Worm (Caenorhabditis elegans) whole organism, L2 larva: ENCODE measurements around the gene K01A6.4.

Source experiments
- C34F6.9 ChIP-seq: fragments of 150-350 bp; optimal IDR thresholded peaks from 2 replicates; lab custom pipeline; 2014; ENCODE audit warnings: missing biosample characterization, missing genetic modification characterization
- F13H6.1 ChIP-seq: sonication (generic microtip); optimal IDR thresholded peaks from 2 replicates; lab custom pipeline; 2016; ENCODE audit warnings: missing genetic modification characterization, missing compliant biosample characterization
- R02D3.7 ChIP-seq: fragments of 150-350 bp; optimal IDR thresholded peaks from 2 replicates; lab custom pipeline; 2014; ENCODE audit warnings: missing biosample characterization, missing genetic modification characterization
- Y55F3AM.14 ChIP-seq: fragments of 200-800 bp; sonication (Bioruptor generic); optimal IDR thresholded peaks from 2 replicates; lab custom pipeline; 2018; ENCODE audit warnings: mild to moderate bottlenecking, missing genetic modification characterization, missing compliant biosample characterization
- alr-1 ChIP-seq: fragments of 150-350 bp; optimal IDR thresholded peaks from 2 replicates; lab custom pipeline; 2014; ENCODE audit warnings: missing biosample characterization, missing genetic modification characterization
- aly-2 ChIP-seq: fragments of 150-350 bp; optimal IDR thresholded peaks from 2 replicates; lab custom pipeline; 2014; ENCODE audit warnings: missing biosample characterization, missing genetic modification characterization
- ama-1 ChIP-seq: fragments of 150-350 bp; optimal IDR thresholded peaks from 2 replicates; lab custom pipeline; 2018; ENCODE audit warnings: inconsistent platforms
- ceh-82 ChIP-seq: fragments of 150-350 bp; optimal IDR thresholded peaks from 2 replicates; lab custom pipeline; 2014; ENCODE audit warnings: missing biosample characterization, missing genetic modification characterization
- crh-2 ChIP-seq: sonication (generic microtip); optimal IDR thresholded peaks from 2 replicates; lab custom pipeline; 2017; ENCODE audit warnings: missing biosample characterization, missing genetic modification characterization
- dmd-4 ChIP-seq: sonication (generic microtip); optimal IDR thresholded peaks from 2 replicates; lab custom pipeline; 2017; ENCODE audit warnings: missing biosample characterization, missing genetic modification characterization
- egl-27 ChIP-seq: sonication (generic microtip); optimal IDR thresholded peaks from 3 replicates; lab custom pipeline; 2017; ENCODE audit warnings: missing biosample characterization, missing genetic modification reagents, missing genetic modification characterization
- elt-1 ChIP-seq: fragments of 150-350 bp; optimal IDR thresholded peaks from 2 replicates; lab custom pipeline; 2014; ENCODE audit warnings: missing biosample characterization, missing genetic modification characterization
- fos-1 ChIP-seq: fragments of 150-350 bp; optimal IDR thresholded peaks from 2 replicates; lab custom pipeline; 2014; ENCODE audit warnings: missing biosample characterization, missing genetic modification characterization
- gmeb-1 ChIP-seq: fragments of 150-350 bp; optimal IDR thresholded peaks from 2 replicates; lab custom pipeline; 2014; ENCODE audit warnings: missing biosample characterization, missing genetic modification characterization
- lin-11 ChIP-seq: fragments of 150-350 bp; sonication (generic microtip); optimal IDR thresholded peaks from 2 replicates; lab custom pipeline; 2014; ENCODE audit warnings: missing biosample characterization, missing genetic modification characterization, inconsistent platforms, mixed read lengths
- lin-13 ChIP-seq: fragments of 150-350 bp; optimal IDR thresholded peaks from 2 replicates; lab custom pipeline; 2014; ENCODE audit warnings: missing biosample characterization, missing genetic modification reagents, missing genetic modification characterization
- lin-39 ChIP-seq: fragments of 150-350 bp; optimal IDR thresholded peaks from 2 replicates; lab custom pipeline; 2014; ENCODE audit warnings: missing biosample characterization, missing genetic modification reagents, missing genetic modification characterization
- mab-5 ChIP-seq: fragments of 150-350 bp; optimal IDR thresholded peaks from 2 replicates; lab custom pipeline; 2014; ENCODE audit warnings: missing biosample characterization, missing genetic modification characterization
- mbf-1 ChIP-seq: sonication (generic microtip); optimal IDR thresholded peaks from 2 replicates; lab custom pipeline; 2017; ENCODE audit warnings: missing biosample characterization, missing genetic modification characterization
- mdl-1 ChIP-seq, 2 experiments: fragments of 150-350 bp in 1 of 2; sonication (generic microtip) in 1 of 2; optimal IDR thresholded peaks; 2 replicates each; lab custom pipeline; 2017; ENCODE audit warnings: missing biosample characterization in 2 of 2, missing genetic modification characterization in 2 of 2
- nhr-10 ChIP-seq: sonication (generic microtip); optimal IDR thresholded peaks from 2 replicates; lab custom pipeline; 2017; ENCODE audit warnings: missing biosample characterization, missing genetic modification characterization
- nhr-11 ChIP-seq: fragments of 150-350 bp; optimal IDR thresholded peaks from 2 replicates; lab custom pipeline; 2014; ENCODE audit warnings: missing biosample characterization, missing genetic modification characterization
- nhr-12 ChIP-seq: fragments of 150-350 bp; optimal IDR thresholded peaks from 2 replicates; lab custom pipeline; 2014; ENCODE audit warnings: missing biosample characterization, missing genetic modification characterization
- nhr-129 ChIP-seq: fragments of 150-350 bp; optimal IDR thresholded peaks from 2 replicates; lab custom pipeline; 2014; ENCODE audit warnings: missing biosample characterization, missing genetic modification characterization
- nhr-21 ChIP-seq: fragments of 150-350 bp; optimal IDR thresholded peaks from 2 replicates; lab custom pipeline; 2014; ENCODE audit warnings: missing biosample characterization, missing genetic modification characterization
- nhr-23 ChIP-seq: fragments of 150-350 bp; optimal IDR thresholded peaks from 2 replicates; lab custom pipeline; 2014; ENCODE audit warnings: missing biosample characterization, missing genetic modification reagents, missing genetic modification characterization
- nhr-237 ChIP-seq: fragments of 150-350 bp; optimal IDR thresholded peaks from 2 replicates; lab custom pipeline; 2014; ENCODE audit warnings: missing biosample characterization, missing genetic modification characterization
- nhr-25 ChIP-seq: fragments of 150-350 bp; sonication (generic microtip); optimal IDR thresholded peaks from 3 replicates; lab custom pipeline; 2014; ENCODE audit warnings: missing biosample characterization, missing genetic modification characterization
- nhr-6 ChIP-seq: fragments of 150-350 bp; optimal IDR thresholded peaks from 2 replicates; lab custom pipeline; 2014; ENCODE audit warnings: missing biosample characterization, missing genetic modification characterization
- nhr-77 ChIP-seq: fragments of 150-350 bp; optimal IDR thresholded peaks from 2 replicates; lab custom pipeline; 2014; ENCODE audit warnings: missing biosample characterization, missing genetic modification characterization
- peb-1 ChIP-seq: fragments of 150-350 bp; optimal IDR thresholded peaks from 2 replicates; lab custom pipeline; 2014; ENCODE audit warnings: missing biosample characterization, missing genetic modification characterization
- sem-4 ChIP-seq: fragments of 150-350 bp; optimal IDR thresholded peaks from 2 replicates; lab custom pipeline; 2014; ENCODE audit warnings: missing biosample characterization, missing genetic modification reagents, missing genetic modification characterization
- skn-1 ChIP-seq: sonication (generic microtip); optimal IDR thresholded peaks from 2 replicates; lab custom pipeline; 2017; ENCODE audit warnings: missing biosample characterization, missing genetic modification characterization
- sma-9 ChIP-seq, 2 experiments: fragments of 150-350 bp in 1 of 2; sonication (generic microtip) in 1 of 2; optimal IDR thresholded peaks; 2 replicates each; lab custom pipeline; 2014 to 2016; ENCODE audit warnings: missing genetic modification characterization in 2 of 2, mild to moderate bottlenecking in 1 of 2, missing biosample characterization in 1 of 2, missing compliant biosample characterization in 1 of 2, missing genetic modification reagents in 1 of 2, moderate library complexity in 1 of 2
- snpc-4 ChIP-seq: fragments of 150-350 bp; optimal IDR thresholded peaks from 2 replicates; lab custom pipeline; 2014; ENCODE audit warnings: missing biosample characterization, missing genetic modification characterization
- unc-55 ChIP-seq: fragments of 150-350 bp; sonication (generic microtip); optimal IDR thresholded peaks from 3 replicates; lab custom pipeline; 2014; ENCODE audit warnings: missing biosample characterization, missing genetic modification reagents, missing genetic modification characterization
- unc-62 ChIP-seq: fragments of 150-350 bp; optimal IDR thresholded peaks from 2 replicates; lab custom pipeline; 2014; ENCODE audit warnings: missing biosample characterization, missing genetic modification reagents, missing genetic modification characterization
- zag-1 ChIP-seq: fragments of 150-350 bp; optimal IDR thresholded peaks from 2 replicates; lab custom pipeline; 2014; ENCODE audit warnings: missing biosample characterization, missing genetic modification characterization
- ztf-1 ChIP-seq: fragments of 200-800 bp; sonication (Bioruptor generic); conservative IDR thresholded peaks from 2 replicates; pipeline ENCODE4 v1.3.6; 2022; ENCODE audit warnings: missing genetic modification characterization, missing compliant biosample characterization
- ztf-4 ChIP-seq: fragments of 150-350 bp; optimal IDR thresholded peaks from 2 replicates; lab custom pipeline; 2014; ENCODE audit warnings: missing biosample characterization, missing genetic modification characterization

Gene K01A6.4

ce11 chrIV:11742406-11742805, 2.3 kb upstream of the K01A6.4 start, which contains the start of gene K01A6.5:
K01A6.5 (plus strand) TSS chrIV:11742706.
- TF ChIP-seq nhr-23 (no peak), snpc-4 (no peak), R02D3.7 (tag; lab: Kevin White, UChicago) (no peak), nhr-12 (no peak), elt-1 (tag; lab: Kevin White, UChicago) (no peak), lin-13 (GFP tag; lab: Kevin White, UChicago) (no peak), lin-11 (tag; lab: Kevin White, UChicago) (no peak), ztf-4 (no peak), nhr-21 (tag; lab: Kevin White, UChicago) (no peak), nhr-10 (tag; lab: Kevin White, UChicago) (no peak), skn-1 (tag; lab: Kevin White, UChicago) (no peak), ama-1 (no peak), zag-1 (tag; lab: Kevin White, UChicago) (no peak)

- TF ChIP-seq Y55F3AM.14 (no peak), R02D3.7 (tag; lab: Kevin White, UChicago) (no peak), egl-27 (tag; lab: Kevin White, UChicago) (no peak), fos-1 (no peak), alr-1 (no peak), ama-1 (no peak), snpc-4 (no peak), mab-5 (tag; lab: Kevin White, UChicago) (no peak), nhr-129 (tag; lab: Kevin White, UChicago) (no peak), lin-13 (GFP tag; lab: Kevin White, UChicago) (no peak), nhr-25 (tag; lab: Kevin White, UChicago) (no peak), ceh-82 (tag; lab: Kevin White, UChicago) (no peak), nhr-77 (no peak)
These were observed 1.9 kb downstream of the K01A6.4 start, which contains the start of gene K01A6.7 for ce11 chrIV:11738092-11738617. K01A6.7 (minus strand) TSS chrIV:11738567.

ce11 chrIV:11737269-11737668, 2.8 kb downstream of the K01A6.4 start, which contains the start of gene K01A6.8:
K01A6.8 (minus strand) TSS chrIV:11737369.
- TF ChIP-seq nhr-23 (no peak), lin-13 (GFP tag; lab: Kevin White, UChicago) (no peak), peb-1 (tag; lab: Kevin White, UChicago) (no peak), mdl-1 (tag; optimal IDR thresholded peaks at IDR 0.05; lab: Kevin White, UChicago) (no peak), unc-55 (GFP tag; lab: Kevin White, UChicago) (no peak), crh-2 (tag; lab: Kevin White, UChicago) (no peak), lin-39 (tag; lab: Kevin White, UChicago) (no peak), alr-1 (no peak), sem-4 (tag; lab: Kevin White, UChicago) (no peak), mbf-1 (tag; lab: Kevin White, UChicago) (no peak), C34F6.9 (no peak), nhr-11 (tag; lab: Kevin White, UChicago) (no peak), egl-27 (tag; lab: Kevin White, UChicago) (no peak), sma-9 (GFP tag; optimal IDR thresholded peaks at IDR 0.05; lab: Kevin White, UChicago) (no peak), sma-9 (tag; optimal IDR thresholded peaks at IDR 0.05; lab: Kevin White, UChicago) (no peak), nhr-77 (no peak), ztf-4 (no peak), gmeb-1 (tag; lab: Kevin White, UChicago) (no peak)
- TF ChIP-seq, all 48 proteins: peak for 0

ce11 chrIV:11735025-11735424, 5.1 kb downstream of the K01A6.4 start, which contains the start of gene K01A6.6:
K01A6.6 (plus strand) TSS chrIV:11735325.
- TF ChIP-seq nhr-237 (tag; lab: Kevin White, UChicago) (no peak), unc-55 (GFP tag; lab: Kevin White, UChicago) (no peak), sem-4 (tag; lab: Kevin White, UChicago) (no peak), mab-5 (tag; lab: Kevin White, UChicago) (no peak), fos-1 (no peak), nhr-12 (no peak), ztf-1 (no peak), aly-2 (tag; lab: Kevin White, UChicago) (no peak), nhr-21 (tag; lab: Kevin White, UChicago) (no peak), nhr-25 (tag; lab: Kevin White, UChicago) (no peak), crh-2 (tag; lab: Kevin White, UChicago) (no peak), nhr-6 (tag; lab: Kevin White, UChicago) (no peak), C34F6.9 (no peak), unc-62 (no peak), ceh-82 (tag; lab: Kevin White, UChicago) (no peak), skn-1 (tag; lab: Kevin White, UChicago) (no peak), F13H6.1 (no peak), dmd-4 (tag; lab: Kevin White, UChicago) (no peak)
